Worm (Caenorhabditis elegans) whole organism, L4 larva: Measurements from ENCODE around the gene aff-1.
A peak's percentile ranks its signal among the peaks of the same experiment; 100 is the strongest.

ENCODE experiments used
- D1046.2 ChIP-seq: fragments of 200-800 bp; sonication (Bioruptor generic); IDR thresholded peaks from 2 replicates; pipeline ENCODE4 v1.3.6; 2022; ENCODE audit warnings: missing genetic modification characterization, missing compliant biosample characterization
- F26F4.8 ChIP-seq: fragments of 200-800 bp; sonication (Bioruptor generic); conservative IDR thresholded peaks from 2 replicates; pipeline ENCODE4 v1.3.6; 2022; ENCODE audit warnings: missing genetic modification characterization, missing compliant biosample characterization
- F44E2.7 ChIP-seq: fragments of 200-800 bp; sonication (Bioruptor generic); IDR thresholded peaks from 2 replicates; pipeline ENCODE4 v2.1.2; 2022; ENCODE audit warnings: missing genetic modification characterization, missing compliant biosample characterization
- F49E8.2 ChIP-seq: sonication (generic microtip); optimal IDR thresholded peaks from 2 replicates; lab custom pipeline; 2016; ENCODE audit warnings: missing compliant biosample characterization, mild to moderate bottlenecking, missing genetic modification characterization, borderline replicate concordance
- T20F7.1 ChIP-seq: fragments of 200-800 bp; sonication (Bioruptor generic); optimal IDR thresholded peaks from 2 replicates; lab custom pipeline; 2018; ENCODE audit warnings: mild to moderate bottlenecking, missing genetic modification characterization, missing compliant biosample characterization
- Y5F2A.4 ChIP-seq: fragments of 200-800 bp; sonication (Bioruptor generic); optimal IDR thresholded peaks from 2 replicates; lab custom pipeline; 2018; ENCODE audit warnings: mild to moderate bottlenecking, missing genetic modification characterization, missing compliant biosample characterization
- Y75B8A.6 ChIP-seq: fragments of 200-800 bp; sonication (Bioruptor generic); IDR thresholded peaks from 2 replicates; pipeline ENCODE4 v1.3.6; 2022; ENCODE audit warnings: missing genetic modification reagents, missing genetic modification characterization, missing compliant biosample characterization
- ZK546.5 ChIP-seq, 2 experiments: sonication (generic microtip); optimal IDR thresholded peaks; 2 replicates each; lab custom pipeline; 2017; ENCODE audit warnings: missing biosample characterization in 2 of 2, missing genetic modification characterization in 2 of 2
- aha-1 ChIP-seq: fragments of 150-350 bp; peaks from one replicate; lab custom pipeline; 2014; ENCODE audit warnings: missing biosample characterization, missing genetic modification characterization
- aly-2 ChIP-seq: sonication (generic microtip); optimal IDR thresholded peaks from 2 replicates; lab custom pipeline; 2018; ENCODE audit warnings: missing biosample characterization, missing genetic modification characterization
- attf-4 ChIP-seq: sonication (generic microtip); optimal IDR thresholded peaks from 3 replicates; lab custom pipeline; 2017; ENCODE audit warnings: missing biosample characterization, missing genetic modification characterization
- ceh-62 ChIP-seq: sonication (generic microtip); optimal IDR thresholded peaks from 2 replicates; lab custom pipeline; 2017; ENCODE audit warnings: missing biosample characterization, missing genetic modification characterization
- ctbp-1 ChIP-seq: fragments of 200-800 bp; sonication (Bioruptor generic); IDR thresholded peaks from 2 replicates; pipeline ENCODE4 v1.3.6; 2022; ENCODE audit warnings: missing genetic modification reagents, missing genetic modification characterization, missing compliant biosample characterization
- daf-12 ChIP-seq: fragments of 150-350 bp; optimal IDR thresholded peaks from 2 replicates; lab custom pipeline; 2014; ENCODE audit warnings: missing biosample characterization, missing genetic modification reagents, missing genetic modification characterization
- dmd-6 ChIP-seq: fragments of 200-800 bp; sonication (Bioruptor generic); IDR thresholded peaks from 2 replicates; pipeline ENCODE4 v1.3.6; 2022; ENCODE audit warnings: missing genetic modification reagents, missing genetic modification characterization, missing compliant biosample characterization
- dmd-8 ChIP-seq: fragments of 200-800 bp; sonication (Bioruptor generic); IDR thresholded peaks from 2 replicates; pipeline ENCODE4 v1.3.6; 2022; ENCODE audit warnings: missing genetic modification characterization, missing compliant biosample characterization
- dmd-9 ChIP-seq: fragments of 200-800 bp; sonication (Bioruptor generic); IDR thresholded peaks from 2 replicates; pipeline ENCODE4 v1.3.6; 2022; ENCODE audit warnings: missing genetic modification reagents, missing genetic modification characterization, missing compliant biosample characterization
- dpl-1 ChIP-seq: fragments of 150-350 bp; optimal IDR thresholded peaks from 2 replicates; lab custom pipeline; 2014; ENCODE audit warnings: missing biosample characterization, missing genetic modification reagents, missing genetic modification characterization
- fkh-10 ChIP-seq: fragments of 150-350 bp; optimal IDR thresholded peaks from 2 replicates; lab custom pipeline; 2014; ENCODE audit warnings: missing biosample characterization, missing genetic modification reagents, missing genetic modification characterization
- hif-1 ChIP-seq, 2 experiments: sonication (generic microtip); optimal IDR thresholded peaks; 2 replicates each; lab custom pipeline; 2016 to 2017; ENCODE audit warnings: missing compliant biosample characterization in 2 of 2, missing genetic modification characterization in 2 of 2, missing genetic modification reagents in 2 of 2, missing genotype in 2 of 2, mild to moderate bottlenecking in 1 of 2
- lin-1 ChIP-seq: fragments of 200-800 bp; sonication (Bioruptor generic); IDR thresholded peaks from 2 replicates; pipeline ENCODE4 v1.3.6; 2022; ENCODE audit warnings: missing genetic modification reagents, missing genetic modification characterization, missing compliant biosample characterization
- lin-29 ChIP-seq: fragments of 200-800 bp; sonication (Bioruptor generic); IDR thresholded peaks from 2 replicates; pipeline ENCODE4 v1.3.6; 2022; ENCODE audit warnings: missing genetic modification reagents, missing genetic modification characterization, missing compliant biosample characterization
- lin-38 ChIP-seq: fragments of 200-800 bp; sonication (Bioruptor generic); IDR thresholded peaks from 2 replicates; pipeline ENCODE4 v1.3.6; 2022; ENCODE audit warnings: missing genetic modification reagents, missing genetic modification characterization, missing compliant biosample characterization
- mdl-1 ChIP-seq, 2 experiments: fragments of 150-350 bp in 1 of 2; sonication (generic microtip) in 1 of 2; optimal IDR thresholded peaks; 2 replicates each; lab custom pipeline; 2014 to 2017; ENCODE audit warnings: missing biosample characterization in 2 of 2, missing genetic modification characterization in 2 of 2
- mdt-29 ChIP-seq: fragments of 200-800 bp; sonication (Bioruptor generic); IDR thresholded peaks from 2 replicates; pipeline ENCODE4 v1.3.6; 2022; ENCODE audit warnings: missing genetic modification reagents, missing genetic modification characterization, missing compliant biosample characterization
- mes-2 ChIP-seq: sonication (generic microtip); optimal IDR thresholded peaks from 2 replicates; lab custom pipeline; 2016; ENCODE audit warnings: missing genotype, mild to moderate bottlenecking, missing genetic modification characterization, missing compliant biosample characterization; ENCODE audit not compliant: poor library complexity, severe bottlenecking
- mxl-3 ChIP-seq: fragments of 200-800 bp; sonication (Bioruptor generic); optimal IDR thresholded peaks from 2 replicates; lab custom pipeline; 2018; ENCODE audit warnings: mild to moderate bottlenecking, missing genetic modification characterization, missing compliant biosample characterization
- nhr-11 ChIP-seq: fragments of 150-350 bp; optimal IDR thresholded peaks from 2 replicates; lab custom pipeline; 2014; ENCODE audit warnings: missing biosample characterization, missing genetic modification characterization
- nhr-28 ChIP-seq: fragments of 150-350 bp; optimal IDR thresholded peaks from 2 replicates; lab custom pipeline; 2014; ENCODE audit warnings: missing biosample characterization, missing genetic modification characterization
- nhr-41 ChIP-seq: fragments of 200-800 bp; sonication (Bioruptor generic); IDR thresholded peaks from 2 replicates; pipeline ENCODE4 v1.3.6; 2022; ENCODE audit warnings: missing genetic modification reagents, missing genetic modification characterization, missing compliant biosample characterization
- nhr-42 ChIP-seq: fragments of 200-800 bp; sonication (Bioruptor generic); IDR thresholded peaks from 2 replicates; pipeline ENCODE4 v1.3.6; 2022; ENCODE audit warnings: missing genetic modification characterization, missing compliant biosample characterization
- nhr-6 ChIP-seq: fragments of 150-350 bp; optimal IDR thresholded peaks from 2 replicates; lab custom pipeline; 2014; ENCODE audit warnings: missing biosample characterization, missing genetic modification characterization
- nhr-76 ChIP-seq: fragments of 150-350 bp; optimal IDR thresholded peaks from 2 replicates; lab custom pipeline; 2014; ENCODE audit warnings: missing biosample characterization, missing genetic modification characterization
- nhr-77 ChIP-seq: fragments of 150-350 bp; optimal IDR thresholded peaks from 2 replicates; lab custom pipeline; 2014; ENCODE audit warnings: missing biosample characterization, missing genetic modification characterization
- pha-4 ChIP-seq, 2 experiments: fragments of 150-350 bp in 1 of 2; fragments of 200-800 bp in 1 of 2; sonication (Bioruptor generic) in 1 of 2; IDR thresholded peaks in 1 of 2; optimal IDR thresholded peaks in 1 of 2; 2 replicates each; pipeline versions ENCODE4 v1.3.6 to Lab custom; 2014 to 2022; ENCODE audit warnings: missing genetic modification characterization in 2 of 2, missing genetic modification reagents in 2 of 2, missing biosample characterization in 1 of 2, missing compliant biosample characterization in 1 of 2
- php-3 ChIP-seq: fragments of 200-800 bp; sonication (Bioruptor generic); IDR thresholded peaks from 2 replicates; pipeline ENCODE4 v1.3.6; 2022; ENCODE audit warnings: missing genetic modification reagents, missing genetic modification characterization, missing compliant biosample characterization
- pqm-1 ChIP-seq: sonication (generic microtip); optimal IDR thresholded peaks from 2 replicates; lab custom pipeline; 2017; ENCODE audit warnings: missing biosample characterization, missing genetic modification characterization
- sdz-12 ChIP-seq: fragments of 200-800 bp; sonication (Bioruptor generic); optimal IDR thresholded peaks from 2 replicates; lab custom pipeline; 2018; ENCODE audit warnings: mild to moderate bottlenecking, missing genetic modification characterization, missing compliant biosample characterization
- set-16 ChIP-seq: fragments of 200-800 bp; sonication (Bioruptor generic); IDR thresholded peaks from 2 replicates; pipeline ENCODE4 v1.3.6; 2022; ENCODE audit warnings: missing genetic modification reagents, missing genetic modification characterization, missing compliant biosample characterization
- spr-1 ChIP-seq: sonication (generic microtip); optimal IDR thresholded peaks from 2 replicates; lab custom pipeline; 2016; ENCODE audit warnings: mild to moderate bottlenecking, missing genetic modification characterization, missing compliant biosample characterization
- spr-3 ChIP-seq: fragments of 200-800 bp; sonication (Bioruptor generic); optimal IDR thresholded peaks from 2 replicates; lab custom pipeline; 2018; ENCODE audit warnings: mild to moderate bottlenecking, missing genetic modification characterization, missing compliant biosample characterization
- tag-97 ChIP-seq: fragments of 200-800 bp; sonication (Bioruptor generic); IDR thresholded peaks from 2 replicates; pipeline ENCODE4 v1.3.6; 2022; ENCODE audit warnings: missing genetic modification characterization, missing compliant biosample characterization
- unc-130 ChIP-seq: sonication (generic microtip); optimal IDR thresholded peaks from 2 replicates; lab custom pipeline; 2016; ENCODE audit warnings: missing genetic modification reagents, missing genetic modification characterization, missing compliant biosample characterization
- unc-62 ChIP-seq, 3 experiments: fragments of 150-350 bp in 1 of 3; sonication (generic microtip); optimal IDR thresholded peaks in 2 of 3; peaks in 1 of 3; 1 replicate in 1 of 3; 2 replicates in 2 of 3; lab custom pipeline; 2014 to 2017; ENCODE audit warnings: missing biosample characterization in 3 of 3, missing genetic modification characterization in 3 of 3, missing genetic modification reagents in 3 of 3, missing genotype in 1 of 3
- zip-2 ChIP-seq: fragments of 150-350 bp; optimal IDR thresholded peaks from 2 replicates; lab custom pipeline; 2014; ENCODE audit warnings: missing biosample characterization, missing genetic modification characterization
- ztf-11 ChIP-seq: fragments of 150-350 bp; optimal IDR thresholded peaks from 2 replicates; lab custom pipeline; 2014; ENCODE audit warnings: missing biosample characterization, missing genetic modification characterization

Gene aff-1

ce11 chrII:6843680-6844079 is 19.9 kb downstream of the aff-1 start (continued):
- TF ChIP-seq spr-3 (GFP tag; lab: Kevin White, UChicago) (no peak), dmd-6 (GFP tag; lab: Robert Waterston, UW) (peak; percentile 50; the same call in 1 of the 2 replicates), dmd-8 (GFP tag; lab: Robert Waterston, UW) (0 out of 2 replicates have a peak, but pooled peaks have one; percentile 23), mxl-3 (no peak)
- TF ChIP-seq, all 104 proteins: peak for 12

DNA sequence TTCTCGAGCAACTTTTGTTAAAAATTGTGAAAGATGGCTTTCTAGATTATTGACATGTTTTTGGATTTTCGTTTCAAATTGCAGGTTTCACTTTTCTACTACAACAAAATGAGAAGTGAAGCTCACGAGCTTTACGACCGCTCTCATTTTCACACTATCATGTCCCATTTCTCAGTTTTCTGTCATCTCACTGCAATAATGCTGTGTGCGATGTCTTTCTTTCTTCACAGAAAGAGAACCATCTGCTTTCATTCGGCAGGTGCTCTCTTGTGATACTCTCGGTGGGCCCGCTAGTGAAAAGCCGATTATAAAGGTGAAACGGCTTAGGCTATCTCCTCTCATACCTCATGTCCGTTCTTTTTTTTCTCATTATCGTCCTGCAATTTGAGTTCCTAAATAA is 20.3 kb downstream of the aff-1 start:
- peak; percentile 8 for TF ChIP-seq nhr-11 (tag; lab: Kevin White, UChicago)
- no peak for TF ChIP-seq nhr-41 (GFP tag; lab: Robert Waterston, UW)

- no peak for TF ChIP-seq Y75B8A.6 (GFP tag; lab: Robert Waterston, UW)
- no peak; the same call in 1 of the 2 replicates for TF ChIP-seq nhr-42
- TF ChIP-seq Y5F2A.4 (GFP tag; lab: Kevin White, UChicago) = no peak
- no peak for TF ChIP-seq F44E2.7 (GFP tag; lab: Robert Waterston, UW)
- no peak for TF ChIP-seq ZK546.5 (tag; optimal IDR thresholded peaks at IDR 0.05; lab: Kevin White, UChicago)
- TF ChIP-seq unc-62 (GFP tag; optimal IDR thresholded peaks at IDR 0.05 in 1 of 2; lab: Kevin White, UChicago) = peak in 1 of 2 experiments; percentile 99
- TF ChIP-seq unc-62 (tag; optimal IDR thresholded peaks at IDR 0.05; lab: Kevin White, UChicago) = no peak
- TF ChIP-seq fkh-10 = no peak
- peak; percentile 94 to 97 for TF ChIP-seq mdl-1 (tag; optimal IDR thresholded peaks at IDR 0.05; lab: Kevin White, UChicago)
- peak; percentile 58 for TF ChIP-seq lin-38 (GFP tag; lab: Robert Waterston, UW)
- no peak for TF ChIP-seq ztf-11
- peak; percentile 96 for TF ChIP-seq lin-1 (GFP tag; lab: Robert Waterston, UW)
- TF ChIP-seq aha-1 (tag; lab: Kevin White, UChicago) = peak; percentile 97
- peak; percentile 99 for TF ChIP-seq pqm-1 (tag; lab: Kevin White, UChicago)
- TF ChIP-seq mdt-29 (GFP tag; lab: Robert Waterston, UW) = no peak
- peak; percentile 11 for TF ChIP-seq dpl-1 (GFP tag; lab: Kevin White, UChicago)
- no peak for TF ChIP-seq hif-1 (tag; optimal IDR thresholded peaks at IDR 0.05; lab: Kevin White, UChicago)
- peak; percentile 69 for TF ChIP-seq mes-2
- no peak for TF ChIP-seq daf-12 (tag; lab: Kevin White, UChicago)
- no peak for TF ChIP-seq aly-2
- TF ChIP-seq set-16 (GFP tag; lab: Robert Waterston, UW) = peak; percentile 43; the same call in 1 of the 2 replicates
- TF ChIP-seq unc-130 (GFP tag; lab: Kevin White, UChicago) = no peak
- TF ChIP-seq sdz-12 (GFP tag; lab: Kevin White, UChicago) = no peak
- TF ChIP-seq ceh-62 (tag; lab: Kevin White, UChicago) = no peak
- peak; percentile 99 for TF ChIP-seq nhr-28 (tag; lab: Kevin White, UChicago)
- peak; percentile 71 for TF ChIP-seq pha-4 (GFP tag; IDR thresholded peaks at IDR 0.05; lab: Robert Waterston, UW)
- TF ChIP-seq pha-4 (tag; optimal IDR thresholded peaks at IDR 0.05; lab: Kevin White, UChicago) = no peak
- no peak for TF ChIP-seq lin-29
- no peak for TF ChIP-seq D1046.2 (GFP tag; lab: Robert Waterston, UW)
- peak; percentile 96 for TF ChIP-seq nhr-77 (tag; lab: Kevin White, UChicago)
- TF ChIP-seq php-3 (GFP tag; lab: Robert Waterston, UW) = peak; percentile 94
- peak; percentile 36 for TF ChIP-seq zip-2
- TF ChIP-seq tag-97 = no peak
- TF ChIP-seq nhr-76 = peak; percentile 43
- peak; percentile 96 for TF ChIP-seq nhr-6 (tag; lab: Kevin White, UChicago)
- peak; percentile 60; the same call in 1 of the 2 replicates for TF ChIP-seq ctbp-1 (GFP tag; lab: Robert Waterston, UW)
- no peak for TF ChIP-seq F49E8.2
- TF ChIP-seq F26F4.8 (GFP tag; lab: Robert Waterston, UW) = no peak
- TF ChIP-seq dmd-9 (GFP tag; lab: Robert Waterston, UW) = no peak
- TF ChIP-seq spr-1 (tag; lab: Kevin White, UChicago) = peak; percentile 44
- TF ChIP-seq T20F7.1 (GFP tag; lab: Kevin White, UChicago) = peak; percentile 78
- no peak for TF ChIP-seq attf-4 (tag; lab: Kevin White, UChicago)
Measured at ce11 chrII:6842651-6843118, 20.9 kb downstream of the aff-1 start.
